Fruit fly (Drosophila melanogaster) whole organism, adult: ENCODE results near the gene Sec3.

Source experiments
- CG11617 ChIP-seq: fragments of 200-800 bp; sonication (Bioruptor generic); optimal IDR thresholded peaks from 2 replicates; lab custom pipeline; 2017; ENCODE audit warnings: mild to moderate bottlenecking, missing biosample characterization, missing genetic modification reagents, missing genetic modification characterization
- CG12768 ChIP-seq: fragments of 200-800 bp; sonication (Bioruptor generic); optimal IDR thresholded peaks from 2 replicates; lab custom pipeline; 2017; ENCODE audit warnings: missing biosample characterization, missing genetic modification characterization, mild to moderate bottlenecking, moderate library complexity, missing genetic modification reagents
- CG14711 ChIP-seq: fragments of 200-800 bp; sonication (Bioruptor generic); optimal IDR thresholded peaks from 2 replicates; lab custom pipeline; 2018; ENCODE audit warnings: missing biosample characterization, mild to moderate bottlenecking, missing genetic modification characterization, moderate library complexity
- CG1620 ChIP-seq: fragments of 200-800 bp; sonication (Bioruptor generic); optimal IDR thresholded peaks from 2 replicates; lab custom pipeline; 2016; ENCODE audit warnings: missing biosample characterization, missing genetic modification characterization
- CG33017 ChIP-seq: fragments of 200-800 bp; sonication (Bioruptor generic); optimal IDR thresholded peaks from 2 replicates; lab custom pipeline; 2018; ENCODE audit warnings: missing biosample characterization, mild to moderate bottlenecking, missing genetic modification characterization, moderate library complexity
- CG5204 ChIP-seq: fragments of 200-800 bp; sonication (Bioruptor generic); optimal IDR thresholded peaks from 2 replicates; lab custom pipeline; 2016; ENCODE audit warnings: missing biosample characterization, missing genetic modification characterization
- CG7045 ChIP-seq: fragments of 200-800 bp; sonication (Bioruptor generic); optimal IDR thresholded peaks from 2 replicates; lab custom pipeline; 2017; ENCODE audit warnings: missing biosample characterization, mild to moderate bottlenecking, missing genetic modification characterization
- CG7101 ChIP-seq: fragments of 200-800 bp; sonication (Bioruptor generic); optimal IDR thresholded peaks from 2 replicates; lab custom pipeline; 2018; ENCODE audit warnings: missing biosample characterization, mild to moderate bottlenecking, missing genetic modification characterization, moderate library complexity
- Clk ChIP-seq: fragments of 200-800 bp; sonication (Bioruptor generic); optimal IDR thresholded peaks from 2 replicates; lab custom pipeline; 2017; ENCODE audit warnings: missing biosample characterization, missing genetic modification characterization
- Crg-1 ChIP-seq: fragments of 200-800 bp; sonication (Bioruptor generic); optimal IDR thresholded peaks from 2 replicates; lab custom pipeline; 2016; ENCODE audit warnings: missing biosample characterization, missing genetic modification characterization
- Hr96 ChIP-seq: fragments of 200-800 bp; sonication (Bioruptor generic); optimal IDR thresholded peaks from 2 replicates; lab custom pipeline; 2016; ENCODE audit warnings: missing biosample characterization, missing genetic modification characterization
- Mnt ChIP-seq: fragments of 200-800 bp; sonication (Bioruptor generic); optimal IDR thresholded peaks from 2 replicates; lab custom pipeline; 2016; ENCODE audit warnings: missing biosample characterization, mild to moderate bottlenecking, missing genetic modification characterization
- bab1 ChIP-seq: fragments of 200-800 bp; sonication (Bioruptor generic); optimal IDR thresholded peaks from 3 replicates; lab custom pipeline; 2019; ENCODE audit warnings: missing biosample characterization, mild to moderate bottlenecking, missing genetic modification characterization, moderate library complexity
- cic ChIP-seq: fragments of 200-800 bp; sonication (Bioruptor generic); optimal IDR thresholded peaks from 2 replicates; lab custom pipeline; 2017; ENCODE audit warnings: missing biosample characterization, mild to moderate bottlenecking, missing genetic modification characterization, moderate library complexity
- cnc ChIP-seq, 2 experiments: fragments of >200 bp; optimal IDR thresholded peaks; 2 replicates each; lab custom pipeline; 2017
- kay ChIP-seq: fragments of 200-800 bp; sonication (Bioruptor generic); peaks from one replicate; lab custom pipeline; 2016; ENCODE audit warnings: missing biosample characterization, missing genetic modification characterization, borderline replicate concordance
- ovo ChIP-seq: fragments of 200-800 bp; sonication (Bioruptor generic); optimal IDR thresholded peaks from 2 replicates; lab custom pipeline; 2016; ENCODE audit warnings: missing biosample characterization, missing genetic modification characterization
- pad ChIP-seq: fragments of 200-800 bp; sonication (Bioruptor generic); optimal IDR thresholded peaks from 3 replicates; lab custom pipeline; 2017; ENCODE audit warnings: missing biosample characterization, missing genetic modification characterization, mild to moderate bottlenecking, moderate library complexity, missing genetic modification reagents
- tj ChIP-seq: fragments of 200-800 bp; sonication (Bioruptor generic); optimal IDR thresholded peaks from 3 replicates; lab custom pipeline; 2017; ENCODE audit warnings: missing biosample characterization, mild to moderate bottlenecking, missing genetic modification characterization, moderate library complexity
- toe ChIP-seq: fragments of 200-800 bp; sonication (Bioruptor generic); optimal IDR thresholded peaks from 2 replicates; lab custom pipeline; 2016; ENCODE audit warnings: missing biosample characterization, missing genetic modification characterization

Sec3 gene

dm6 chr3L:17438872-17439495, 14.0 kb upstream of the Sec3 start, which contains the start of gene CG18265:
Gene CG18265, plus strand, starts transcription at chr3L:17439401.
- no peak for TF ChIP-seq CG11617 (GFP tag; lab: Kevin White, UChicago)
- no peak for TF ChIP-seq CG12768 (GFP tag; lab: Kevin White, UChicago)
- TF ChIP-seq CG1620 (GFP tag; lab: Kevin White, UChicago) = no peak
- TF ChIP-seq CG14711 (tag; lab: Kevin White, UChicago) = no peak
- no peak for TF ChIP-seq tj (GFP tag; lab: Kevin White, UChicago)
- no peak for TF ChIP-seq Crg-1 (GFP tag; lab: Kevin White, UChicago)
- no peak for TF ChIP-seq cic (GFP tag; lab: Kevin White, UChicago)

- no peak for TF ChIP-seq CG14711 (tag; lab: Kevin White, UChicago)
- no peak for TF ChIP-seq CG5204 (GFP tag; lab: Kevin White, UChicago)
- no peak for TF ChIP-seq tj (GFP tag; lab: Kevin White, UChicago)
- no peak for TF ChIP-seq Clk
- TF ChIP-seq cic (GFP tag; lab: Kevin White, UChicago) = no peak
- no peak for TF ChIP-seq CG11617 (GFP tag; lab: Kevin White, UChicago)
- no peak for TF ChIP-seq CG7101 (tag; lab: Kevin White, UChicago)
- TF ChIP-seq Hr96 (GFP tag; lab: Kevin White, UChicago) = no peak
- TF ChIP-seq Crg-1 (GFP tag; lab: Kevin White, UChicago) = no peak
- TF ChIP-seq Mnt (GFP tag; lab: Kevin White, UChicago) = no peak
- TF ChIP-seq CG33017 (tag; lab: Kevin White, UChicago) = no peak
- TF ChIP-seq cnc (optimal IDR thresholded peaks at IDR 0.05; lab: Kevin White, UChicago) = no peak
- TF ChIP-seq CG12768 (GFP tag; lab: Kevin White, UChicago) = no peak
- TF ChIP-seq bab1 (GFP tag; lab: Kevin White, UChicago) = no peak
- no peak for TF ChIP-seq toe (GFP tag; lab: Kevin White, UChicago)
- TF ChIP-seq kay (GFP tag; lab: Kevin White, UChicago) = no peak
- no peak for TF ChIP-seq pad (GFP tag; lab: Kevin White, UChicago)
- TF ChIP-seq CG1620 (GFP tag; lab: Kevin White, UChicago) = no peak
Observed at dm6 chr3L:17436331-17436730, 11.3 kb upstream of the Sec3 start, which contains the start of gene CG12229. Gene CG12229, minus strand, starts transcription at chr3L:17436431.

dm6 chr3L:17433555-17433954, 8.5 kb upstream of the Sec3 start, which contains the start of the genes Coq4 and CG32176:
Gene Coq4, minus strand, starts transcription at chr3L:17433621.
Gene CG32176, plus strand, starts transcription at chr3L:17433868.
- TF ChIP-seq pad (GFP tag; lab: Kevin White, UChicago) = peak; percentile 81
- TF ChIP-seq toe (GFP tag; lab: Kevin White, UChicago) = peak; percentile 98
- TF ChIP-seq cic (GFP tag; lab: Kevin White, UChicago) = peak; percentile 17
- TF ChIP-seq CG14711 (tag; lab: Kevin White, UChicago) = peak; percentile 88
- TF ChIP-seq ovo (GFP tag; lab: Kevin White, UChicago) = peak; percentile 90
- peak; percentile 96 for TF ChIP-seq CG7045 (GFP tag; lab: Kevin White, UChicago)
- peak; percentile 93 for TF ChIP-seq CG33017 (tag; lab: Kevin White, UChicago)
- no peak for TF ChIP-seq cnc (optimal IDR thresholded peaks at IDR 0.05; lab: Kevin White, UChicago)
- peak; percentile 97 for TF ChIP-seq bab1 (GFP tag; lab: Kevin White, UChicago)
- TF ChIP-seq kay (GFP tag; lab: Kevin White, UChicago) = peak; percentile 98
- peak; percentile 90 for TF ChIP-seq Clk
- peak; percentile 96 for TF ChIP-seq Crg-1 (GFP tag; lab: Kevin White, UChicago)
- peak; percentile 82 for TF ChIP-seq tj (GFP tag; lab: Kevin White, UChicago)
- peak; percentile 96 for TF ChIP-seq CG7101 (tag; lab: Kevin White, UChicago)
- TF ChIP-seq CG11617 (GFP tag; lab: Kevin White, UChicago) = peak; percentile 94
- TF ChIP-seq CG12768 (GFP tag; lab: Kevin White, UChicago) = peak; percentile 93
- TF ChIP-seq Mnt (GFP tag; lab: Kevin White, UChicago) = peak; percentile 90
- peak; percentile 96 for TF ChIP-seq Hr96 (GFP tag; lab: Kevin White, UChicago)
- TF ChIP-seq CG5204 (GFP tag; lab: Kevin White, UChicago) = peak; percentile 98
- TF ChIP-seq CG1620 (GFP tag; lab: Kevin White, UChicago) = peak; percentile 98

dm6 chr3L:17432947-17433346, 7.9 kb upstream of the Sec3 start, which contains the start of gene frc:
Gene frc, minus strand, starts transcription at chr3L:17433190.
- TF ChIP-seq CG1620 (GFP tag; lab: Kevin White, UChicago) (peak; percentile 24), CG5204 (GFP tag; lab: Kevin White, UChicago) (no peak), CG14711 (tag; lab: Kevin White, UChicago) (peak; percentile 4), Mnt (GFP tag; lab: Kevin White, UChicago) (peak; percentile 47)

- peak in 1 of 2 experiments; percentile 26 for TF ChIP-seq cnc (optimal IDR thresholded peaks at IDR 0.05; lab: Kevin White, UChicago)
- TF ChIP-seq CG7045 (GFP tag; lab: Kevin White, UChicago) = peak; percentile 40
- peak; percentile 84 for TF ChIP-seq cic (GFP tag; lab: Kevin White, UChicago)
- no peak for TF ChIP-seq CG5204 (GFP tag; lab: Kevin White, UChicago)
- peak; percentile 13 for TF ChIP-seq tj (GFP tag; lab: Kevin White, UChicago)
- TF ChIP-seq CG7101 (tag; lab: Kevin White, UChicago) = peak; percentile 51
- peak; percentile 52 for TF ChIP-seq CG33017 (tag; lab: Kevin White, UChicago)
- TF ChIP-seq CG14711 (tag; lab: Kevin White, UChicago) = peak; percentile 24
- no peak for TF ChIP-seq bab1 (GFP tag; lab: Kevin White, UChicago)
- peak; percentile 66 for TF ChIP-seq Mnt (GFP tag; lab: Kevin White, UChicago)
- no peak for TF ChIP-seq CG1620 (GFP tag; lab: Kevin White, UChicago)
- no peak for TF ChIP-seq Hr96 (GFP tag; lab: Kevin White, UChicago)
- TF ChIP-seq pad (GFP tag; lab: Kevin White, UChicago) = peak; percentile 22
- TF ChIP-seq CG12768 (GFP tag; lab: Kevin White, UChicago) = peak; percentile 9
- TF ChIP-seq CG11617 (GFP tag; lab: Kevin White, UChicago) = peak; percentile 17
- TF ChIP-seq kay (GFP tag; lab: Kevin White, UChicago) = no peak
- TF ChIP-seq Clk = peak; percentile 15
- no peak for TF ChIP-seq ovo (GFP tag; lab: Kevin White, UChicago)
Observed at dm6 chr3L:17430957-17431585, 6.1 kb upstream of the Sec3 start.
